Fruit fly (Drosophila melanogaster): ENCODE data around the gene Miro.

The Miro gene

DNA sequence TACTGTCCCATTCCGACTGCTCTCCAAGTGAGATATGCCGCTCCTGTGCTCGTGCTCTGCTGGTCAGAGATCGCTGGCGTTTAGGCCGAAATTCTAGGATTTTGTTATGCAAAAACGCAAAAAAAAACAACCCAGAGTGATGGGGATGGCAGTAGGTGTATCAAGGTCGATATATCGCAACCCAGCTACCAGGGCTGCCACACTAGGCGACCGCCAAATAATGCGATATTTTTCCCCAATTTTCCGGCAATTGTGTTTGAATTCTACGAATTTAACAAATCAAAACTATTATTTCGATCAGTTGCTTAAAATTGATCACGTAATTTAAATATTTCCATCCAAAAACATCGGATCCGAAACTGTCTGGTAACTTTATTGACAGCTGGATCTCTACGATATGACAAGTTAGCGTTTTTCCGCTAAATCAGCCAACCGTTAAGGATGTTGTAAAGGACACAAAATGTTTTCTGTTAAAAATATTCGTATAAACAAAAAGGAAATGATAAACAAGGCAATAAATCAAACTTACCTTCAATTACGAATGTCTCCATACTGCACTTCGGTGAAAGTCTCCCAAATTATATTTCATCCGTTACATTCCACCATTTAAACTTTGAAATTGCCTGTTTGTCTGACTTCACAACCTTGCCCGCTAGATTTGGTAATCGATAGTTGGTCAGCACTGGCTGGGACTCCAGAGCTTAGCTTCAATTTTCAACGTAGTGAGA is 945 bp downstream of the Miro start, which contains the start of gene spas:
spas (plus strand) TSS at position 678 of the 728 bp plus-strand sequence.
- TF ChIP-seq sr (GFP tag; IDR thresholded peaks at IDR 0.05) (no peak), fd96Cb (tag; optimal IDR thresholded peaks at IDR 0.05) (peak; percentile 66), CG10147 (GFP tag; optimal IDR thresholded peaks at IDR 0.05) (no peak), dati (GFP tag; IDR thresholded peaks at IDR 0.05) (peak; percentile 23; the same call in 1 of the 2 replicates), TFAM (GFP tag; optimal IDR thresholded peaks at IDR 0.05) (no peak), Opbp (GFP tag; IDR thresholded peaks at IDR 0.05; ENCODE audit: partially characterized antibody) (peak; percentile 93), ERR (GFP tag; optimal IDR thresholded peaks at IDR 0.05) (peak; percentile 13), pnt (GFP tag; optimal IDR thresholded peaks at IDR 0.05) (peak; percentile 65), CG33557 (GFP tag; optimal IDR thresholded peaks at IDR 0.05) (peak; percentile 24), gcm (GFP tag; optimal IDR thresholded peaks at IDR 0.05) (peak; percentile 29), CG14710 (tag; optimal IDR thresholded peaks at IDR 0.05) (peak; percentile 84), CG32772 (GFP tag; IDR thresholded peaks at IDR 0.05) (peak; percentile 87), NfI (GFP tag; optimal IDR thresholded peaks at IDR 0.05) (peak; percentile 69), Hr3 (GFP tag; optimal IDR thresholded peaks at IDR 0.05) (peak; percentile 82), CG4617 (GFP tag; optimal IDR thresholded peaks at IDR 0.05; ENCODE audit: borderline replicate concordance) (peak; percentile 81), CG16779 (GFP tag; IDR thresholded peaks at IDR 0.05) (no peak), Six4 (GFP tag; optimal IDR thresholded peaks at IDR 0.05) (peak; percentile 49), danr (GFP tag; IDR thresholded peaks at IDR 0.05) (peak; percentile 50; the same call in 1 of the 2 replicates), CG12744 (GFP tag; optimal IDR thresholded peaks at IDR 0.05) (peak; percentile 34), sc (optimal IDR thresholded peaks at IDR 0.05) (no peak), sc (GFP tag; optimal IDR thresholded peaks at IDR 0.05) (no peak), CG6272 (GFP tag; IDR thresholded peaks at IDR 0.05) (peak; percentile 87), NK7.1 (GFP tag; optimal IDR thresholded peaks at IDR 0.05) (peak; percentile 62), fu2 (GFP tag; optimal IDR thresholded peaks at IDR 0.05) (peak; percentile 76), CG13894 (tag; optimal IDR thresholded peaks at IDR 0.05) (peak; percentile 53), Scr (GFP tag; IDR thresholded peaks at IDR 0.05; ENCODE audit: partially characterized antibody) (peak; percentile 97), ATbp (GFP tag; optimal IDR thresholded peaks at IDR 0.05) (no peak), Atf3 (GFP tag; optimal IDR thresholded peaks at IDR 0.05) (peak; percentile 77), CG14050 (GFP tag; IDR thresholded peaks at IDR 0.05) (peak; percentile 40; the same call in 2 of the 3 replicates), Lpt (GFP tag; optimal IDR thresholded peaks at IDR 0.05) (no peak), pros (GFP tag; optimal IDR thresholded peaks at IDR 0.05) (no peak), CG8478 (optimal IDR thresholded peaks at IDR 0.05) (no peak), Bdp1 (GFP tag; optimal IDR thresholded peaks at IDR 0.05) (peak; percentile 65), stwl (tag; optimal IDR thresholded peaks at IDR 0.05) (peak; percentile 38), Gug (GFP tag; IDR thresholded peaks at IDR 0.05) (peak; percentile 88), org-1 (GFP tag; optimal IDR thresholded peaks at IDR 0.05) (peak; percentile 2), sna (GFP tag; IDR thresholded peaks at IDR 0.05; ENCODE audit: partially characterized antibody) (peak; percentile 96), CG10654 (GFP tag; optimal IDR thresholded peaks at IDR 0.05) (peak; percentile 62), CG12299 (tag; optimal IDR thresholded peaks at IDR 0.05) (no peak), CG1647 (GFP tag; optimal IDR thresholded peaks at IDR 0.05) (peak; percentile 28), zfh1 (GFP tag; IDR thresholded peaks at IDR 0.05) (peak; percentile 87), CG3726 (GFP tag; IDR thresholded peaks at IDR 0.05) (peak; percentile 33; the same call in 2 of the 3 replicates), Dbx (GFP tag; IDR thresholded peaks at IDR 0.05) (peak; percentile 72; the same call in 2 of the 3 replicates), tup (GFP tag; optimal IDR thresholded peaks at IDR 0.05) (peak; percentile 25), CG10959 (GFP tag; IDR thresholded peaks at IDR 0.05) (peak; percentile 61), CG6791 (GFP tag; IDR thresholded peaks at IDR 0.05; ENCODE audit: partially characterized antibody) (peak; percentile 95), gsb-n (tag; optimal IDR thresholded peaks at IDR 0.05) (no peak), sob (GFP tag; IDR thresholded peaks at IDR 0.05) (peak; percentile 80), CG32532 (GFP tag; IDR thresholded peaks at IDR 0.05) (peak; percentile 76), trem (tag; optimal IDR thresholded peaks at IDR 0.05) (peak; percentile 84)

All from whole organism, embryonic.